Fruit fly (Drosophila melanogaster) whole organism, prepupa: ENCODE data around the gene Rgl.

ENCODE experiments used
- Blimp-1 ChIP-seq: fragments of 200-800 bp; sonication (Bioruptor generic); optimal IDR thresholded peaks from 3 replicates; lab custom pipeline; 2017; ENCODE audit warnings: missing biosample characterization, missing genetic modification characterization, mild to moderate bottlenecking, moderate library complexity, missing genetic modification reagents
- CG10669 ChIP-seq: fragments of 200-800 bp; sonication (Bioruptor generic); optimal IDR thresholded peaks from 3 replicates; lab custom pipeline; 2018; ENCODE audit warnings: missing biosample characterization, mild to moderate bottlenecking, missing genetic modification characterization, moderate library complexity
- CG11294 ChIP-seq: fragments of 200-800 bp; sonication (Bioruptor generic); IDR thresholded peaks from 2 replicates; pipeline ENCODE4 v1.3.6; 2022; ENCODE audit warnings: missing biosample characterization, missing genetic modification characterization
- CG15336 ChIP-seq: fragments of 200-800 bp; sonication (Bioruptor generic); IDR thresholded peaks from 2 replicates; pipeline ENCODE4 v1.3.6; 2022; ENCODE audit warnings: missing biosample characterization, missing genetic modification characterization
- CG3032 ChIP-seq: fragments of 200-800 bp; optimal IDR thresholded peaks from 2 replicates; lab custom pipeline; 2019; ENCODE audit warnings: missing biosample characterization, mild to moderate bottlenecking, missing genetic modification characterization, moderate library complexity
- CG31627 ChIP-seq: fragments of 200-800 bp; sonication (Bioruptor generic); optimal IDR thresholded peaks from 3 replicates; lab custom pipeline; 2016; ENCODE audit warnings: missing biosample characterization, missing genetic modification characterization
- CG3919 ChIP-seq: fragments of 200-800 bp; sonication (Bioruptor generic); optimal IDR thresholded peaks from 3 replicates; lab custom pipeline; 2016; ENCODE audit warnings: missing biosample characterization, missing genetic modification characterization
- CG4318 ChIP-seq: fragments of 200-800 bp; sonication (Bioruptor generic); optimal IDR thresholded peaks from 3 replicates; lab custom pipeline; 2017; ENCODE audit warnings: missing biosample characterization, mild to moderate bottlenecking, missing genetic modification characterization
- CG6163 ChIP-seq: fragments of 200-800 bp; sonication (Bioruptor generic); IDR thresholded peaks from 3 replicates; pipeline ENCODE4 v1.3.6; 2022; ENCODE audit warnings: missing biosample characterization, missing genetic modification characterization
- CG6276 ChIP-seq: fragments of 200-800 bp; sonication (Bioruptor generic); optimal IDR thresholded peaks from 2 replicates; lab custom pipeline; 2017; ENCODE audit warnings: missing biosample characterization, mild to moderate bottlenecking, missing genetic modification characterization
- CG6808 ChIP-seq: fragments of 200-800 bp; sonication (Bioruptor generic); optimal IDR thresholded peaks from 3 replicates; lab custom pipeline; 2017; ENCODE audit warnings: missing biosample characterization, missing genetic modification characterization, mild to moderate bottlenecking, moderate library complexity, missing genetic modification reagents
- CG6854 ChIP-seq: fragments of 200-800 bp; sonication (Bioruptor generic); optimal IDR thresholded peaks from 2 replicates; lab custom pipeline; 2017; ENCODE audit warnings: missing biosample characterization, mild to moderate bottlenecking, missing genetic modification characterization
- CG7368 ChIP-seq: fragments of 200-800 bp; sonication (Bioruptor generic); optimal IDR thresholded peaks from 3 replicates; lab custom pipeline; 2016; ENCODE audit warnings: missing biosample characterization, missing genetic modification characterization
- CG8319 ChIP-seq: fragments of 200-800 bp; sonication (Bioruptor generic); optimal IDR thresholded peaks from 3 replicates; lab custom pipeline; 2016; ENCODE audit warnings: missing biosample characterization, missing genetic modification characterization
- CG8632 ChIP-seq: fragments of 200-800 bp; sonication (Bioruptor generic); optimal IDR thresholded peaks from 3 replicates; lab custom pipeline; 2016; ENCODE audit warnings: missing biosample characterization, missing genetic modification characterization
- Eip78C ChIP-seq: fragments of 200-800 bp; sonication (Bioruptor generic); peaks from one replicate; lab custom pipeline; 2016; ENCODE audit warnings: missing biosample characterization, missing genetic modification characterization
- Ets96B ChIP-seq: fragments of 200-800 bp; optimal IDR thresholded peaks from 2 replicates; lab custom pipeline; 2019; ENCODE audit warnings: missing biosample characterization, mild to moderate bottlenecking, missing genetic modification characterization, moderate library complexity
- Hr4 ChIP-seq: fragments of 200-800 bp; sonication (Bioruptor generic); optimal IDR thresholded peaks from 3 replicates; lab custom pipeline; 2016; ENCODE audit warnings: missing biosample characterization, missing genetic modification characterization
- Lpt ChIP-seq: fragments of 200-800 bp; sonication (Bioruptor generic); optimal IDR thresholded peaks from 3 replicates; lab custom pipeline; 2016; ENCODE audit warnings: missing biosample characterization, missing genetic modification characterization
- Met ChIP-seq: fragments of 200-800 bp; sonication (Bioruptor generic); optimal IDR thresholded peaks from 3 replicates; lab custom pipeline; 2016; ENCODE audit warnings: missing biosample characterization, missing genetic modification characterization
- Smox ChIP-seq: fragments of 200-800 bp; sonication (Bioruptor generic); optimal IDR thresholded peaks from 3 replicates; lab custom pipeline; 2016; ENCODE audit warnings: missing biosample characterization, missing genetic modification characterization
- acj6 ChIP-seq: fragments of 200-800 bp; sonication (Bioruptor generic); optimal IDR thresholded peaks from 3 replicates; lab custom pipeline; 2016; ENCODE audit warnings: missing biosample characterization, missing genetic modification characterization
- dac ChIP-seq: fragments of 200-800 bp; sonication (Bioruptor generic); optimal IDR thresholded peaks from 2 replicates; lab custom pipeline; 2017; ENCODE audit warnings: missing biosample characterization, mild to moderate bottlenecking, missing genetic modification characterization
- dsx ChIP-seq: fragments of 200-800 bp; optimal IDR thresholded peaks from 3 replicates; lab custom pipeline; 2019; ENCODE audit warnings: missing biosample characterization, mild to moderate bottlenecking, missing genetic modification characterization, moderate library complexity; ENCODE audit not compliant: poor library complexity, severe bottlenecking
- eg ChIP-seq: fragments of 200-800 bp; sonication (Bioruptor generic); IDR thresholded peaks from 3 replicates; pipeline ENCODE4 v1.3.6; 2022; ENCODE audit warnings: missing biosample characterization, missing genetic modification characterization
- fd85E ChIP-seq: fragments of 200-800 bp; sonication (Bioruptor generic); optimal IDR thresholded peaks from 3 replicates; lab custom pipeline; 2016; ENCODE audit warnings: missing biosample characterization, missing genetic modification characterization
- fkh ChIP-seq: fragments of 200-800 bp; sonication (Bioruptor generic); optimal IDR thresholded peaks from 3 replicates; lab custom pipeline; 2017; ENCODE audit warnings: missing biosample characterization, mild to moderate bottlenecking, missing genetic modification characterization, moderate library complexity
- lz ChIP-seq: fragments of 200-800 bp; sonication (Bioruptor generic); optimal IDR thresholded peaks from 3 replicates; lab custom pipeline; 2016; ENCODE audit warnings: missing biosample characterization, missing genetic modification characterization
- topi ChIP-seq: fragments of 200-800 bp; sonication (Bioruptor generic); optimal IDR thresholded peaks from 3 replicates; lab custom pipeline; 2016; ENCODE audit warnings: missing biosample characterization, missing genetic modification characterization
- vri ChIP-seq: fragments of 200-800 bp; sonication (Bioruptor generic); optimal IDR thresholded peaks from 3 replicates; lab custom pipeline; 2016; ENCODE audit warnings: missing biosample characterization, mild to moderate bottlenecking, missing genetic modification characterization

Rgl gene

dm6 chr3L:13884460-13885056 is 40.6 kb downstream of the Rgl start:
- TF ChIP-seq CG15336 (GFP tag; lab: Robert Waterston, UW) (no peak), Smox (no peak), lz (GFP tag; lab: Kevin White, UChicago) (no peak), CG6854 (GFP tag; lab: Kevin White, UChicago) (no peak), dsx (GFP tag; lab: Kevin White, UChicago) (no peak), dac (no peak), CG3032 (tag; lab: Kevin White, UChicago) (no peak), CG4318 (GFP tag; lab: Kevin White, UChicago) (no peak), fd85E (GFP tag; lab: Kevin White, UChicago) (no peak), CG10669 (GFP tag; lab: Kevin White, UChicago) (no peak), Hr4 (GFP tag; lab: Kevin White, UChicago) (no peak), CG3919 (GFP tag; lab: Kevin White, UChicago) (no peak), fkh (no peak), CG6276 (GFP tag; lab: Kevin White, UChicago) (no peak)

- TF ChIP-seq CG31627 (GFP tag; lab: Kevin White, UChicago) (no peak), CG8632 (no peak), Eip78C (GFP tag; lab: Kevin White, UChicago) (peak; percentile 10), fkh (peak; percentile 22)
Measured at dm6 chr3L:13882532-13882931, 42.6 kb downstream of the Rgl start.

- TF ChIP-seq Blimp-1 (GFP tag; lab: Kevin White, UChicago) (peak; percentile 37), Eip78C (GFP tag; lab: Kevin White, UChicago) (peak; percentile 61), CG7368 (GFP tag; lab: Kevin White, UChicago) (no peak), Lpt (GFP tag; lab: Kevin White, UChicago) (peak; percentile 10)
Measured at dm6 chr3L:13881555-13881954, 43.6 kb downstream of the Rgl start.

dm6 chr3L:13878729-13879128 is 46.4 kb downstream of the Rgl start, which contains the start of gene CG13737:
CG13737 (plus strand) TSS chr3L:13878994.
- TF ChIP-seq CG10669 (GFP tag; lab: Kevin White, UChicago) = no peak
- TF ChIP-seq Ets96B (tag; lab: Kevin White, UChicago) = no peak
- TF ChIP-seq CG7368 (GFP tag; lab: Kevin White, UChicago) = no peak
- TF ChIP-seq CG11294 = no peak
- TF ChIP-seq eg (GFP tag; lab: Robert Waterston, UW) = peak; percentile 59; the same call in 1 of the 3 replicates
- peak; percentile 48 for TF ChIP-seq CG3919 (GFP tag; lab: Kevin White, UChicago)
- TF ChIP-seq CG6808 (GFP tag; lab: Kevin White, UChicago) = no peak
- TF ChIP-seq CG8319 (GFP tag; lab: Kevin White, UChicago) = no peak
- no peak for TF ChIP-seq CG3032 (tag; lab: Kevin White, UChicago)
- TF ChIP-seq Lpt (GFP tag; lab: Kevin White, UChicago) = peak; percentile 17
- no peak; the same call in 1 of the 3 replicates for TF ChIP-seq CG6163 (GFP tag; lab: Robert Waterston, UW)
- no peak for TF ChIP-seq Met
- TF ChIP-seq Eip78C (GFP tag; lab: Kevin White, UChicago) = peak; percentile 54
- no peak for TF ChIP-seq vri (GFP tag; lab: Kevin White, UChicago)
- TF ChIP-seq topi (GFP tag; lab: Kevin White, UChicago) = no peak

- TF ChIP-seq Hr4 (GFP tag; lab: Kevin White, UChicago) (peak; percentile 53), Lpt (GFP tag; lab: Kevin White, UChicago) (peak; percentile 69), Ets96B (tag; lab: Kevin White, UChicago) (no peak), CG3919 (GFP tag; lab: Kevin White, UChicago) (peak; percentile 65), acj6 (GFP tag; lab: Kevin White, UChicago) (no peak), CG6163 (GFP tag; lab: Robert Waterston, UW) (no peak)
- TF ChIP-seq, all 60 proteins: peak for 3
Measured at dm6 chr3L:13877904-13878303, 47.2 kb downstream of the Rgl start.
